Worm (Caenorhabditis elegans): ENCODE data around the gene K09F6.15.

- TF ChIP-seq tbx-8 (GFP tag; optimal IDR thresholded peaks at IDR 0.05), result no peak
- TF ChIP-seq elt-3 (tag; optimal IDR thresholded peaks at IDR 0.05), result no peak
Observed at ce11 chrII:2295817-2296315, 18.5 kb upstream of the K09F6.15 start, which contains the start of gene fbxc-25.
